Fruit fly (Drosophila melanogaster): Measurements from ENCODE around the gene NimC4.

DNA sequence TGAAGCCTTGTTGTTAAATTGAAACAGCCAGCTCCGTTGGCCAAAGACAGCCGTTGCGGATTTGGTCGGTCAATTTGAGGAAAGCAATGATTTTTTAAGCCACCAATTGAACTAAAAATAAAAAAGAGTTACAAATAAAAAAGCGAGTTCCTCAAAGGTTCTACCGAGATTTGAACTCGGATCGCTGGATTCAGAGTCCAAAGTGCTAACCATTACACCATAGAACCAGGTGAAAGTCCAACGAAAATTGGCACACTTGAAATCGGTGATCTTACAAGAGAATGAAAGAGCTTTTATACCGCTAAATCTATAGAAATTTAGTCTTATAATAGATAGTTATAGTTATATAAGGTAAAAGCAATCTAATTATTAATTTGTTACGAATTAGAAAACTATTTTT, 37.0 kb upstream of the NimC4 start:
- no peak for TF ChIP-seq CG8478 (optimal IDR thresholded peaks at IDR 0.05)
- TF ChIP-seq CTCF (optimal IDR thresholded peaks at IDR 0.05): no peak

Data from S2 (cell line).